Fruit fly (Drosophila melanogaster): ENCODE results near the gene CG13622.

DNA sequence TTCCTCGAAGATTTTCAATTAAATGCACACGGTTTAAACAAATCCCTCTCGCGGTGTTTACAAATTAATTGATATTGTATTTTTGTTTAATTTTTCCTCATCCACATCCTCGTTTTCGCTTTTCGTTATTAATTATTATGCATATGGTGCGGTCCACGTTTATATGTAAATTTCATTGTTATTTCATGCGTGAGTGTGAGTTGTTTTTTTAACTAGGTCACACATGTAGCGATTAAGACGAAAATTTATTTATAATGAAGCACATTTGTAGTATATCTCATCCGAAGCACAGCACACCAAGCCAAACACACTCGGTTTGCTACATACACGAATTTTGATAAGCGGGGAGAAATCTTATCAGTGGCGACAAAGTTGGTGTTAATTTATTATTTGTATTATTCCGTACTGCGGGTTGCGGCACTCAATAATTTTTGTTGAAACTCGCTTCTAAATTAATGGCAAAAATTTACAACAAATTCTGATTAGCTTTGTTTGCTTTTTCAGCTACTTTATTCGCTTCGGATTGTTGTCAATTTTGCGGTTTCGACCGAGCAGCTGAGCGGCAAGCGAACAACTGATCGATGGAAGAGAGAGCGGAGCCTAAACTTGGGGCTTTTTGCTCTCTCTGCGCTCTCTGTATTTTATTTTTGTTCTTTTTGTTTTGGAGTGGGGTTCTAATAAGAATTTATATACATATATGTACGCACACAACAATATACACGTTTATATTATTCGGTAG lies 48.1 kb upstream of the CG13622 start:
- no peak for TF ChIP-seq psq (optimal IDR thresholded peaks at IDR 0.05)
- no peak for TF ChIP-seq insv (optimal IDR thresholded peaks at IDR 0.05)
